Worm (Caenorhabditis elegans): ENCODE results near the gene F45H10.5.

DNA sequence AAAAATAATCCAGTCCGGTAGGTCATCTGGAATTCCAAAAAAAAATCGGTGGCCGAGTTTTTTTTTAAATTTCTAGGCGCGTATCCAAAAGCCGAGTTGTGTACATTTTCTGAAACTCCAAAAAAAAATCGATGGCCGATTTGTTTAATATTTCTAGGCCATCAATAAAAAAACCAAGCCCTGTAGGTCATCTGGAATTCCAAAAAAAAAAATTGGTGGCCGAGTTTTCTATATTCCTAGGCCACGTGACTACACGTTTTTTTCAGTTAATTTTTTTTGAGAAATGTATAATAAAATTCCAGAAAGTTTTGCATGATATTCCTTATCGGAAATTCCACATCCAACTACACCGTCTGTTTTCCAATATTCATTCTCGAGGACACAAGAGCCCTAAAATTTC, 15.9 kb downstream of the F45H10.5 start, which contains the start of gene sre-45:
- TF ChIP-seq ahr-1 (tag; optimal IDR thresholded peaks at IDR 0.05) (no peak), ama-1 (optimal IDR thresholded peaks at IDR 0.05) (no peak), K09A11.1 (tag; optimal IDR thresholded peaks at IDR 0.05; ENCODE audit: insufficient read depth) (no peak)
